Fruit fly (Drosophila melanogaster) Kc167 (cell line): ENCODE measurements around the gene CG9616.

ENCODE experiments used
- insv ChIP-seq: fragments of >200 bp; optimal IDR thresholded peaks from 3 replicates; lab custom pipeline; 2018; ENCODE audit warnings: missing external identifiers
- psq ChIP-seq: fragments of >200 bp; optimal IDR thresholded peaks from 2 replicates; lab custom pipeline; 2017; ENCODE audit warnings: missing external identifiers

dm6 chr3R:14244577-14244976, 694 bp downstream of the CG9616 start, which contains the start of gene CG43291:
- TF ChIP-seq insv (lab: Kevin White, UChicago) (no peak), psq (lab: Kevin White, UChicago) (no peak)
